Worm (Caenorhabditis elegans) whole organism, early embryonic: Measurements from ENCODE around the gene T24D5.2.

ENCODE experiments used
- F13C5.2 ChIP-seq: sonication (generic microtip); optimal IDR thresholded peaks from 2 replicates; lab custom pipeline; 2017; ENCODE audit warnings: mild to moderate bottlenecking, missing genetic modification characterization, inconsistent platforms, missing compliant biosample characterization
- ama-1 ChIP-seq: fragments of 150-350 bp; optimal IDR thresholded peaks from 2 replicates; lab custom pipeline; 2014
- ceh-13 ChIP-seq: fragments of 200-800 bp; sonication (Bioruptor generic); optimal IDR thresholded peaks from 2 replicates; lab custom pipeline; 2018; ENCODE audit warnings: mild to moderate bottlenecking, missing genetic modification characterization, missing compliant biosample characterization
- ceh-36 ChIP-seq: sonication (generic microtip); optimal IDR thresholded peaks from 2 replicates; lab custom pipeline; 2016; ENCODE audit warnings: missing genetic modification characterization, inconsistent platforms, missing compliant biosample characterization
- ets-7 ChIP-seq: sonication (generic microtip); optimal IDR thresholded peaks from 2 replicates; lab custom pipeline; 2016; ENCODE audit warnings: missing genotype, missing genetic modification characterization, missing compliant biosample characterization
- flt-1 ChIP-seq: fragments of 200-800 bp; sonication (Bioruptor generic); IDR thresholded peaks from 2 replicates; pipeline ENCODE4 v1.3.6; 2022; ENCODE audit warnings: missing genetic modification characterization, missing compliant biosample characterization
- hmbx-1 ChIP-seq: sonication (generic microtip); optimal IDR thresholded peaks from 2 replicates; lab custom pipeline; 2016; ENCODE audit warnings: mild to moderate bottlenecking, missing genetic modification characterization, missing compliant biosample characterization
- hmg-4 ChIP-seq: fragments of 200-800 bp; sonication (Bioruptor generic); optimal IDR thresholded peaks from 2 replicates; lab custom pipeline; 2018; ENCODE audit warnings: mild to moderate bottlenecking, missing genetic modification characterization, missing compliant biosample characterization
- scrt-1 ChIP-seq: fragments of 200-800 bp; sonication (Bioruptor generic); IDR thresholded peaks from 2 replicates; pipeline ENCODE4 v1.3.6; 2022; ENCODE audit warnings: missing genetic modification characterization, missing compliant biosample characterization
- sea-1 ChIP-seq: fragments of 200-800 bp; sonication (Bioruptor generic); conservative IDR thresholded peaks from 2 replicates; pipeline ENCODE4 v1.3.6; 2022; ENCODE audit warnings: missing genetic modification characterization, missing compliant biosample characterization
- tbx-11 ChIP-seq: fragments of 200-800 bp; sonication (Bioruptor generic); IDR thresholded peaks from 2 replicates; pipeline ENCODE4 v1.3.6; 2022; ENCODE audit warnings: missing genetic modification characterization, missing compliant biosample characterization
- tra-4 ChIP-seq: sonication (generic microtip); optimal IDR thresholded peaks from 2 replicates; lab custom pipeline; 2017; ENCODE audit warnings: missing genetic modification characterization, missing compliant biosample characterization

DNA sequence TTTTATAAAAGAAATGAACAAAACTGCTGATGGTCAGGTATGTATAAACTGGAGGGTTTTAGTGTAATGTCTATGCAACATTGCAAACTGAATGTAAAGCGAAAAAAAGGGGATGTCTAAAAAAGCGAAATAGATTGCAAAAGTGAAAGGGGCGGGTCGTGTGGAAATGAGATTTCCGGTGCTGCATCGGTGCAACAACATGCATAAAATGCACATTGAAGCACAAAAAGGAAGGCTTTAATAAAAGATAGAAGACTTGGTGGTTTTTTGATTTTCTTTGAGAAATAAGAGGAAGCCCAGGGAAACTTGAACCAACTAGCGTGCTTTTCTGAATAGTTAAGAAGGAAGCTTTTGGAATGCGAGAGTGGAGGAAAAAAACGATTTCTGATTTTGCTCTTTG, 46.4 kb upstream of the T24D5.2 start:
- TF ChIP-seq ets-7 (tag; lab: Kevin White, UChicago): no peak
- TF ChIP-seq ceh-36 (tag; lab: Kevin White, UChicago): no peak
- no peak for TF ChIP-seq sea-1
- no peak for TF ChIP-seq ceh-13 (GFP tag; lab: Kevin White, UChicago)
- TF ChIP-seq hmg-4 (GFP tag; lab: Kevin White, UChicago): no peak
- no peak for TF ChIP-seq hmbx-1 (tag; lab: Kevin White, UChicago)
- TF ChIP-seq ama-1 (lab: Kevin White, UChicago): no peak
- TF ChIP-seq F13C5.2: no peak
- TF ChIP-seq tbx-11: no peak
- no peak for TF ChIP-seq flt-1 (GFP tag; lab: Robert Waterston, UW)
- TF ChIP-seq tra-4 (tag; lab: Kevin White, UChicago): no peak
- no peak for TF ChIP-seq scrt-1 (GFP tag; lab: Robert Waterston, UW)
